Worm (Caenorhabditis elegans): ENCODE measurements around the gene F44E5.15.
A peak's percentile ranks its signal among the peaks of the same experiment; 100 is the strongest.
"Not testable (repeated sequence)": the region's sequence is repeated elsewhere in the genome, so short reads cannot be mapped to it uniquely, and the experiment has no call there.

F44E5.15 gene

DNA sequence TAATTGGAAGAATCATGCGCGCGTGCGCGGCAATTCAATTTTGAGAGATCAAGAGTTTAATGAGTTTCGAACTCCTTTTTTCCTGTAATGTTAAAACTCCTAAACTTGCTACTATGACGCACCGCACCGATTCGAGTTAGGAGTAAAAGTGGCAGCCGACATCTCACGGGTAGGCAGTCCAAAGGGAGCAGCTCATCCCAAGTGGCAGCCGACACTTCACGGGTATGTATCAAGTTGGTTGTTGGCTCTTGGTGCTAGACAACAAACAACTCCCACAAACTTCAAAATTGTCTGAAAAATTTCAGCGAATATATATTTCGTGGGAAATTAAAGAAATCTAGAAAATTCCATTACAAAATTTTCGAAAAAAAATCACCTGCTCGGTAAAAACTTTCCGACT, 19.3 kb upstream of the F44E5.15 start:
- TF ChIP-seq lin-39 (tag; optimal IDR thresholded peaks at IDR 0.05) (no peak), snpc-4 (tag; optimal IDR thresholded peaks at IDR 0.05) (peak; percentile 79), elt-1 (tag; optimal IDR thresholded peaks at IDR 0.05) (no peak)

ce11 chrII:11756684-11757107, 15.8 kb upstream of the F44E5.15 start:
- TF ChIP-seq peb-1 (tag; optimal IDR thresholded peaks at IDR 0.05), result no peak
- TF ChIP-seq nhr-6 (tag; optimal IDR thresholded peaks at IDR 0.05), result no peak
- peak; percentile 57 for TF ChIP-seq nhr-129 (tag; optimal IDR thresholded peaks at IDR 0.05)
- no peak for TF ChIP-seq unc-62 (GFP tag; optimal IDR thresholded peaks at IDR 0.05)
- TF ChIP-seq egl-27 (tag; optimal IDR thresholded peaks at IDR 0.05), result no peak
- no peak for TF ChIP-seq zag-1 (tag; optimal IDR thresholded peaks at IDR 0.05)
- TF ChIP-seq snpc-4 (tag; optimal IDR thresholded peaks at IDR 0.05), result peak; percentile 50
- TF ChIP-seq sem-4 (tag; optimal IDR thresholded peaks at IDR 0.05), result peak; percentile 63
- TF ChIP-seq ceh-16 (tag; optimal IDR thresholded peaks at IDR 0.05), result no peak
- no peak for TF ChIP-seq nhr-25 (tag; optimal IDR thresholded peaks at IDR 0.05)
- TF ChIP-seq nhr-12 (tag; optimal IDR thresholded peaks at IDR 0.05), result peak; percentile 62
- peak; percentile 97 for TF ChIP-seq C34F6.9 (tag; optimal IDR thresholded peaks at IDR 0.05)
- 0 out of 2 replicates have a peak, but pooled peaks have one; percentile 31 for TF ChIP-seq ztf-1 (GFP tag; conservative IDR thresholded peaks at IDR 0.05)
- TF ChIP-seq gmeb-1 (tag; optimal IDR thresholded peaks at IDR 0.05), result peak; percentile 15
- no peak for TF ChIP-seq nhr-10 (tag; optimal IDR thresholded peaks at IDR 0.05)
- TF ChIP-seq mab-5 (tag; optimal IDR thresholded peaks at IDR 0.05), result no peak
- TF ChIP-seq sma-9 (GFP tag; optimal IDR thresholded peaks at IDR 0.05), result no peak
- no peak for TF ChIP-seq sma-9 (tag; optimal IDR thresholded peaks at IDR 0.05)
- no peak for TF ChIP-seq nhr-77 (tag; optimal IDR thresholded peaks at IDR 0.05)
- TF ChIP-seq F13H6.1 (tag; optimal IDR thresholded peaks at IDR 0.05), result peak; percentile 30
- no peak for TF ChIP-seq elt-3 (tag; optimal IDR thresholded peaks at IDR 0.05)
- TF ChIP-seq lsy-2 (tag; optimal IDR thresholded peaks at IDR 0.05), result peak in 1 of 2 experiments; percentile 89
- TF ChIP-seq ztf-11 (tag; optimal IDR thresholded peaks at IDR 0.05), result no peak
- TF ChIP-seq nhr-11 (tag; optimal IDR thresholded peaks at IDR 0.05), result no peak
- no peak for TF ChIP-seq R02D3.7 (tag; optimal IDR thresholded peaks at IDR 0.05)
- TF ChIP-seq unc-39 (tag; optimal IDR thresholded peaks at IDR 0.05), result no peak
- TF ChIP-seq nhr-21 (tag; optimal IDR thresholded peaks at IDR 0.05), result no peak
- peak; percentile 98 for TF ChIP-seq ztf-4 (tag; optimal IDR thresholded peaks at IDR 0.05)
- peak; percentile 81 for TF ChIP-seq lin-13 (GFP tag; optimal IDR thresholded peaks at IDR 0.05)
- TF ChIP-seq ama-1 (optimal IDR thresholded peaks at IDR 0.05), result peak; percentile 99
- peak; percentile 45 for TF ChIP-seq lin-11 (tag; optimal IDR thresholded peaks at IDR 0.05)
- no peak for TF ChIP-seq Y55F3AM.14 (GFP tag; optimal IDR thresholded peaks at IDR 0.05)
- no peak for TF ChIP-seq lin-39 (tag; optimal IDR thresholded peaks at IDR 0.05)
- no peak for TF ChIP-seq fos-1 (tag; optimal IDR thresholded peaks at IDR 0.05)
- no peak for TF ChIP-seq sma-3 (GFP tag; optimal IDR thresholded peaks at IDR 0.05)
- TF ChIP-seq blmp-1 (tag; optimal IDR thresholded peaks at IDR 0.05; ENCODE audit: insufficient read depth), result no peak
- no peak for TF ChIP-seq nhr-23 (tag; optimal IDR thresholded peaks at IDR 0.05)
- TF ChIP-seq unc-55 (GFP tag; optimal IDR thresholded peaks at IDR 0.05), result peak; percentile 45
- no peak for TF ChIP-seq ceh-82 (tag; optimal IDR thresholded peaks at IDR 0.05)
- TF ChIP-seq ZK546.5 (tag; optimal IDR thresholded peaks at IDR 0.05), result no peak
- peak; percentile 56 for TF ChIP-seq skn-1 (tag; optimal IDR thresholded peaks at IDR 0.05)
- TF ChIP-seq nhr-237 (tag; optimal IDR thresholded peaks at IDR 0.05), result no peak
- TF ChIP-seq crh-2 (tag; optimal IDR thresholded peaks at IDR 0.05), result peak; percentile 90

- TF ChIP-seq sma-3 (GFP tag; optimal IDR thresholded peaks at IDR 0.05) (peak; percentile 87), Y55F3AM.14 (GFP tag; optimal IDR thresholded peaks at IDR 0.05) (peak; percentile 97), crh-2 (tag; optimal IDR thresholded peaks at IDR 0.05) (peak; percentile 91), ztf-11 (tag; optimal IDR thresholded peaks at IDR 0.05) (peak; percentile 54), sem-4 (tag; optimal IDR thresholded peaks at IDR 0.05) (peak; percentile 79), lin-11 (tag; optimal IDR thresholded peaks at IDR 0.05) (peak; percentile 50), gmeb-1 (tag; optimal IDR thresholded peaks at IDR 0.05) (peak; percentile 76), ceh-82 (tag; optimal IDR thresholded peaks at IDR 0.05) (peak; percentile 5), ztf-4 (tag; optimal IDR thresholded peaks at IDR 0.05) (peak; percentile 79), nhr-129 (tag; optimal IDR thresholded peaks at IDR 0.05) (peak; percentile 68), egl-27 (tag; optimal IDR thresholded peaks at IDR 0.05) (peak; percentile 88), lsy-2 (tag; optimal IDR thresholded peaks at IDR 0.05) (peak; percentile 84 to 88), mab-5 (tag; optimal IDR thresholded peaks at IDR 0.05) (peak; percentile 26), unc-55 (GFP tag; optimal IDR thresholded peaks at IDR 0.05) (peak; percentile 58), nhr-25 (tag; optimal IDR thresholded peaks at IDR 0.05) (peak; percentile 87), snpc-4 (tag; optimal IDR thresholded peaks at IDR 0.05) (peak; percentile 46), mdl-1 (tag; optimal IDR thresholded peaks at IDR 0.05) (peak in 1 of 2 experiments; percentile 29), C34F6.9 (tag; optimal IDR thresholded peaks at IDR 0.05) (peak; percentile 85), nhr-21 (tag; optimal IDR thresholded peaks at IDR 0.05) (peak; percentile 21), nhr-6 (tag; optimal IDR thresholded peaks at IDR 0.05) (peak; percentile 70), sma-9 (GFP tag; optimal IDR thresholded peaks at IDR 0.05) (peak; percentile 84), nhr-10 (tag; optimal IDR thresholded peaks at IDR 0.05) (peak; percentile 86), lin-13 (GFP tag; optimal IDR thresholded peaks at IDR 0.05) (peak; percentile 89), unc-39 (tag; optimal IDR thresholded peaks at IDR 0.05) (peak; percentile 71), ztf-1 (GFP tag; conservative IDR thresholded peaks at IDR 0.05) (peak; percentile 98), R02D3.7 (tag; optimal IDR thresholded peaks at IDR 0.05) (peak; percentile 21), F13H6.1 (tag; optimal IDR thresholded peaks at IDR 0.05) (peak; percentile 89), fos-1 (tag; optimal IDR thresholded peaks at IDR 0.05) (peak; percentile 32), unc-62 (GFP tag; optimal IDR thresholded peaks at IDR 0.05) (peak; percentile 18)
- TF ChIP-seq sma-9 (tag; optimal IDR thresholded peaks at IDR 0.05), result not testable (repeated sequence)
These were observed 13.2 kb upstream of the F44E5.15 start, which contains the start of the genes F44E5.4 and F44E5.5 for ce11 chrII:11759277-11759676. Gene F44E5.4, minus strand, starts transcription at chrII:11759311. Gene F44E5.5, plus strand, starts transcription at chrII:11759662.
